Worm (Caenorhabditis elegans) whole organism, L3 larva: Measurements from ENCODE around the gene R01H2.4.

Experiments
- ceh-28 ChIP-seq: fragments of 150-350 bp; optimal IDR thresholded peaks from 2 replicates; lab custom pipeline; 2014; ENCODE audit warnings: missing biosample characterization, missing genetic modification reagents, missing genetic modification characterization
- fkh-10 ChIP-seq: sonication (generic microtip); optimal IDR thresholded peaks from 2 replicates; lab custom pipeline; 2017; ENCODE audit warnings: missing biosample characterization, missing genetic modification reagents, missing genetic modification characterization
- nhr-23 ChIP-seq: fragments of 150-350 bp; optimal IDR thresholded peaks from 2 replicates; lab custom pipeline; 2014; ENCODE audit warnings: missing biosample characterization, missing genetic modification reagents, missing genetic modification characterization
- nhr-237 ChIP-seq: fragments of 150-350 bp; optimal IDR thresholded peaks from 2 replicates; lab custom pipeline; 2014; ENCODE audit warnings: missing biosample characterization, missing genetic modification characterization
- nhr-28 ChIP-seq: fragments of 150-350 bp; optimal IDR thresholded peaks from 2 replicates; lab custom pipeline; 2014; ENCODE audit warnings: missing biosample characterization, missing genetic modification characterization
- ztf-11 ChIP-seq: fragments of 150-350 bp; optimal IDR thresholded peaks from 2 replicates; lab custom pipeline; 2014; ENCODE audit warnings: missing biosample characterization, missing genetic modification characterization
- ztf-4 ChIP-seq: fragments of 150-350 bp; optimal IDR thresholded peaks from 2 replicates; lab custom pipeline; 2014; ENCODE audit warnings: missing biosample characterization, missing genetic modification characterization

ce11 chrIII:7072452-7072851 is 8.4 kb upstream of the R01H2.4 start, which contains the start of gene lin-37:
- TF ChIP-seq ztf-11 (tag; lab: Kevin White, UChicago) (no peak), nhr-23 (no peak), fkh-10 (GFP tag; lab: Kevin White, UChicago) (no peak), ztf-4 (tag; lab: Kevin White, UChicago) (no peak), nhr-28 (no peak), ceh-28 (tag; lab: Kevin White, UChicago) (no peak), nhr-237 (no peak)
